Worm (Caenorhabditis elegans) whole organism, L2 larva: Measurements from ENCODE around the gene F46C5.4.

Source experiments
- ZK546.5 ChIP-seq: sonication (generic microtip); optimal IDR thresholded peaks from 2 replicates; lab custom pipeline; 2017; ENCODE audit warnings: missing biosample characterization, missing genetic modification characterization
- snpc-4 ChIP-seq: fragments of 150-350 bp; optimal IDR thresholded peaks from 2 replicates; lab custom pipeline; 2014; ENCODE audit warnings: missing biosample characterization, missing genetic modification characterization
- unc-62 ChIP-seq: fragments of 150-350 bp; optimal IDR thresholded peaks from 2 replicates; lab custom pipeline; 2014; ENCODE audit warnings: missing biosample characterization, missing genetic modification reagents, missing genetic modification characterization

- TF ChIP-seq snpc-4 (tag; lab: Kevin White, UChicago) (no peak), unc-62 (GFP tag; lab: Kevin White, UChicago) (no peak), ZK546.5 (tag; lab: Kevin White, UChicago) (no peak)
Measured at ce11 chrII:8844465-8845126, 8.7 kb downstream of the F46C5.4 start, which contains the start of gene F46C5.6.
